Fruit fly (Drosophila melanogaster) ovary, adult (tissue): Measurements from ENCODE around the gene CG9588.
A peak's percentile ranks its signal among the peaks of the same experiment; 100 is the strongest.

Source experiments
- CG17801 ChIP-seq: fragments of 200-800 bp; optimal IDR thresholded peaks from 2 replicates; lab custom pipeline; 2019; ENCODE audit warnings: missing biosample characterization, mild to moderate bottlenecking, missing genetic modification characterization, moderate library complexity; ENCODE audit not compliant: partially characterized antibody

CG9588 gene

DNA sequence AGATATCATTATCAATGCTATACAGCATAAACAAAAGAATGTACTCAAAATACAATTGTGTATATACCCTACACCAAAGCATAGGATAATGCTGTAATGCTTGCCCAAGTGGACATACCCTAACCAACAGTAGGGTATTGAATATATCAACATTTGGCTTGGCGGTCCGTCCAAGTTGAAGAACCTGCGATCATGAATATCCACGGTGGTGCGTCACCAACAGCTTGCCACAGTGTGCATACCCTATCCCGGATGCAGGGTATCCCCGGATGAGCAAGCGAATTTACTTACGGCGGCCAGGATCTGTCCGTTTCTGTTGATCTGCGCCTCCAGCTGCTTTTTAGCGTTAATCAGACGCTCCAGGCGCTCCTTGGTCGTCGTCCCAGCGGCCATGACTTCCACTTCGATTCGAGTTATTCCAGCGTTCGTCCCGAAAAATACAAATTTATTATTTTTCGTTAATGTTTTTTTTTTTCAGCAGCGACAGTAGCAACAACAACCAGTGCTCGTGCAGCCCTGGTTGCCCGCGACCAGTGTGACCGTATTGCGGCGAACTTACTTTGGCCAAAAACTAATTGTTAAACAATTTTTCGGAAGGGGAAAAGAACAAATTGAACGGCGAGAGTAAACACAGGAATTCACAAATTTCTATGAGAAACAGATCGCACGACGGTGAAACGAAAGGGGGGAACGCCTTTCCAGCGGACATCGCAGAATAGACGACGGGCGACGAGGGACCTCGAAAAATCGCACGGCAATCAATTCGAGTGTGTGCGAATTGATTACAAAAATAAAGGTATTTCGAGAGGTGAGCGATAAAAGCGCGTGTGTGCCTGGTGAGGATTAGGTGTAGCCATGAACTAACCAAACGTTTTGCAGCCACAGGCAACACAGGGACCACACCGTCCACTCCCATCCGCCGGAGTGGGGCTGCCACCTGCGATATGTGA, at the start of gene CG9588, which contains the start of gene Lkb1:
Gene CG9588, minus strand, starts transcription at position 545 of the 950 bp plus-strand sequence.
Gene Lkb1, plus strand, starts transcription at position 413 of the 950 bp plus-strand sequence.
- TF ChIP-seq CG17801 (GFP tag; lab: Kevin White, UChicago) = no peak

DNA sequence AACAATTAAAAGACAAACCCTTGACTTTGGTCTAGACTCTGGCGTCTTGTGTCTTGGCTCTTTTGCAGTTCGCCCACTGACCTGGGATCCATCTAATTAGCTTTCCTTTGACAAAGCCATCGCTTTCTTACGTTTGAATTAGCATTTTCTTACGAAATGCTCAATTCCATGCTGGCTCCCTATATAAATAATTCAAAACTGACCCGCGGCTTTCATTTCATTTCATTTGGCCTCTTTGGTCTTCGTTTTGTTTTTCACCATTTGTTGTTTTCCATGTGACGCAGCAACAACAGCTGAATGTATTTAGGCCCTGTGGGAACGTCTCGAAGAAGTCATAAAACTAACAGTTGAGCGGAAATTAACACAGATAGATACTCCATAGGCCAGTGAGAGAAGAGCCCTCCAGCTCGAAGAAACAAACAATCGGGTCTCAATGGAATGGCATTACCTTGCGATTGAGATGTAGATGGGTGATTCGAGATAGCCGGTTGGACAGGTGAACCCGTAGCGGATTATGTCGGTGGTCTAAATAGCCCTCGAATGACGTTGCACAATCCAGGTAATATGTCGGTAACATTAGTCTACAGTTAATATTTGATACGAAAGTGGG, 47.7 kb upstream of the CG9588 start:
- TF ChIP-seq CG17801 (GFP tag; lab: Kevin White, UChicago) = no peak

DNA sequence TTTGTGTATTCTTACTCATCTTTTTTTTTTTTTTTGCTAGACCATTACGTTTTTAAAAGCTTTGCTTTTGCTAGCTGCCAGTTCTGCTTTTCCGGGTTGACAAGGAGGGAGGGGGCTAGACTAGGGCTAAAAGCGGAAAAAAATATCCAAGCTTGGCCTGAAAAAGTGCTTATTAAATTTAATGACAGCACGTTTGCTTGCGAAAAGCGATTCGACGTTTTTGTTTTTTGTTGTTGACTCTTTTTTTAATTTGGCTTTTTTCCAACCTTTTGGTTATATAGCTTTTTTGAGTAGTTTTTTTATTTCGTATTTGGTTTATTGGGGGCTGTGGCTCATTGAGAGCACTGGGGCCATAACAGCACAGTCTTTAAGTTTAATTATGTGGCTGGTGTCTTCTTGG, 46.0 kb upstream of the CG9588 start:
- peak; percentile 92 for TF ChIP-seq CG17801 (GFP tag; lab: Kevin White, UChicago)

dm6 chr3R:13721998-13722397, 45.5 kb upstream of the CG9588 start:
- no peak for TF ChIP-seq CG17801 (GFP tag; lab: Kevin White, UChicago)

DNA sequence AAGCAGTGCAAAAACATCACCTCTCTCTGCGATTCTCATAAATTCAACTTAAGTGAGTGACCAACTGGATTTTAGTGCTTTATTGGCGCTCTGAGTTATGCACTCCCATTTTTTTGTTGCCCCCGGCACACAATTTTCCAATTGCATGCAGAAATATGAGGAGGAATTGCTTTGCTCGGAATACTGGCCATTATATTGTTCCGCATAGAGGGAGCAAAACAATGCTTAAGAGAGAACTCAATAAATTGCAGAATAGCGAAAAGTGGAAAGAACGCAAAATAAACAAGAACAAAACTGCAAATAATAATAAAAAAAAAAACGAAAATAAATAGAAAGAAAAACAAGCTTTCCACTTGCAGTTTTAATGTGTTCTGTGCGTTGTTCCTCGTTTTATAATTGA, 44.3 kb upstream of the CG9588 start:
- TF ChIP-seq CG17801 (GFP tag; lab: Kevin White, UChicago) = peak; percentile 30

DNA sequence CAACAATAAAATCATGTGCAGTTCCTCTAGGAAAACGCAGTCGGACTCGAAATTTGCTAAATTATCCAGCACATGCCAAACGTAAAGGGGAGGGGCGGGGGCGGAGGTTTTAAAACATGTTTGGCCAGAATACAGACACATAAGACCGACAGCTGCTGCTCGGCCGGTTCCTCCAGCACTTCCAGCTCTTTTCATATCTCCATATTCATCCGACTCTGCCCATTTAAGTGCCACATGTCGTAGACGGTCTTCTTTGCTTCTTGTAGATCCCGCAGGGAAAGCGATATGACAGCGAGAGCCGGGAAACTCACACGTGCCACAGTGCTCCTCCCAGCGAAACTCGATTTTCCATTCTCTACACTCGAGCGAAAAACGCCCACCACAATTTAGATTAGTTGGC, 42.6 kb upstream of the CG9588 start:
- TF ChIP-seq CG17801 (GFP tag; lab: Kevin White, UChicago) = no peak

dm6 chr3R:13718076-13718475, 41.6 kb upstream of the CG9588 start, which contains the start of gene Ubc87F:
Gene Ubc87F, minus strand, starts transcription at chr3R:13718176.
- TF ChIP-seq CG17801 (GFP tag; lab: Kevin White, UChicago) = no peak

- no peak for TF ChIP-seq CG17801 (GFP tag; lab: Kevin White, UChicago)
These were observed 40.3 kb upstream of the CG9588 start for dm6 chr3R:13716827-13717226.

- TF ChIP-seq CG17801 (GFP tag; lab: Kevin White, UChicago) = no peak
These were observed 39.4 kb upstream of the CG9588 start for dm6 chr3R:13715674-13716454.

DNA sequence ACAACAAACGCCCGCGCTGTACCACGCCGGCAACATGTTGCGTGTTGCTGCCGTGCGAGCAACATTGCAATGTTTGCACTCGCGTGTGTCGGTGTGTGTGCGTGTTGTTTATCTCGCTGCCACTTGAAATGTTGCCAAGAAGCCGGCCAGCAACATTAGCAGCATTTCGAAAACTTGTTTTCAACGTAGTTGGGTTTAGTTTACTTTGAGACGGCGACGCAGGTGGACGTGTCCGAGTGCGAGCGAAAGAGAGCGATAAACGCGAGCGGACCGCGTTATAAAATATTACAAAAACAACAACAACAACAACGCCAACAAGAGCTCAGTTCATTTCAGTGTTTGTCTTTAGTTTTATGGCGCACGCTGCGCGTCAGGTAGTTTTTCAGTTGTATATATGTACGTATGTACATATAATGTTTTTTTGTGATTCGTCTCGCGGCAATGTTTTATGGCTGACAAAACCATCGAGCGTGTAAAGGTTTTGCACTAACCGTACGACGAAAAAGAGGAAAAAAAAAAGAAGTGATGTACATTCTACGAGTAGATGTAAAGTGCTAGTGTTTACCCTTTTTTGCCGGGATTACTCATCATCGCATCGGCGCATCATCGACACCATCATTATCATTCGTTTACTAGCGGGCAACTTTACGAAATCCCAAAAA, 38.7 kb upstream of the CG9588 start, which contains the start of gene kmr:
Gene kmr, plus strand, starts transcription at position 196 of the 662 bp plus-strand sequence.
- peak; percentile 71 for TF ChIP-seq CG17801 (GFP tag; lab: Kevin White, UChicago)

DNA sequence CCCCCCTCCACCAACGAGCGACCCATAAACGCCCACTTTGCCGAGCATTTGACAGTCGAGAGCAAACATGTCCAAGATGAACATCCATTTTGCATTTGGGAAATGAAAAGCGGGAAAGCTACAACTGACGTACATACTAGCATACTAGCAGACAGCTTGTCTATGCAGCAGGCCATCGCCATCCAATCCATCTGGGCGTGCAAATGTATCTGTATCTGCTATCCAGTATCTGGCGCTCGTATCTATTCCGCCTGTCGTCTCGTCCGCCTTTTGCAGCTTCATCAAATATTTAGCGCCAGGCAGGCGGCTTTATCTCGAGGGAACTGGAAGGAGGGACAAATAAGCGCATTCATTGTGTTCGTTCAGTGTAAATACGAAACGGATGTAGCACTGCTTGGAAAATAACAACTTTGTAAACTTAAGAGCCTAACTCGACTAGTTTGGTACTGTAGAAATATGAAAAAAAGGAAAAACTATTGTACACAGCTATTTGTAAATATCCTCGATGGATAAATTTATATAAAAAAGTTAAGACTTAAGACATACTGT, 37.6 kb upstream of the CG9588 start:
- no peak for TF ChIP-seq CG17801 (GFP tag; lab: Kevin White, UChicago)

DNA sequence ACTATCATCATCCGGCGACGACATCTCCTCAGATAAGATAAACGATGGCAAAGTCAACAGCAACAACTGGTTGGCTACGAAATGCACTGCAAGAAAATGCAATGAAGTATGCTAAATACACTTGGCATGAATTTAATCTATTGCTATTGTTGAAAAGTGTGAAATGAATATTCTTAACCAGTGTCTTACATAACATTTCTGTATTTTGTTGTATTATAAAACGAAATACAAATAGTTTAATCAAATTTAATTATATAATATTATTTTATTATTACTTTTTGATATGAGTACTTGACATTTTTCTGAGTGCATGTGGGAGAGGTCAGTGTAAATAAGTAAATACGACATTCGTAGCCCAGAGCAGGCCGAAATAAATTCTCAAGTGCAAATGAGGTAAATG, 37.1 kb upstream of the CG9588 start:
- TF ChIP-seq CG17801 (GFP tag; lab: Kevin White, UChicago) = no peak

DNA sequence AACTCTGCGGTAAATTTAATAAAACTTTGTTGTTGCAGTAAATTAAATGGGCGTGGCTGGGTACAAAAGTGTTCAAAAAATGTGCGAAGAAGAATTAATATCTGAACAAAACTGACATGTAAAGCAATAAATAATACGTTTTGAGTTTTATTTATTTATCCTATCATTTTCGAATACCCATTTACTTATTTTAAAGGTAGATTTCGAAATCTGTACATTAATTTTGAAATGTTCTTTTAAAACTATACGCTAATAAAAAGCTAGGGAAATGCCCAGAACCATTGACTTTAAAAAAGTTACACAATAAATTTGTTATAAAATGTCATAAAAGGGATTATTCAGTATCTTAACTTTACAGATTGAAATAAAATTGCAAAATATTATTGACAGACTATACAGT, 35.3 kb upstream of the CG9588 start, which contains the start of the genes primo-1 and primo-2:
Gene primo-1, minus strand, starts transcription at position 101 of the 400 bp plus-strand sequence.
Gene primo-2, minus strand, starts transcription at position 101 of the 400 bp plus-strand sequence.
- TF ChIP-seq CG17801 (GFP tag; lab: Kevin White, UChicago) = no peak

DNA sequence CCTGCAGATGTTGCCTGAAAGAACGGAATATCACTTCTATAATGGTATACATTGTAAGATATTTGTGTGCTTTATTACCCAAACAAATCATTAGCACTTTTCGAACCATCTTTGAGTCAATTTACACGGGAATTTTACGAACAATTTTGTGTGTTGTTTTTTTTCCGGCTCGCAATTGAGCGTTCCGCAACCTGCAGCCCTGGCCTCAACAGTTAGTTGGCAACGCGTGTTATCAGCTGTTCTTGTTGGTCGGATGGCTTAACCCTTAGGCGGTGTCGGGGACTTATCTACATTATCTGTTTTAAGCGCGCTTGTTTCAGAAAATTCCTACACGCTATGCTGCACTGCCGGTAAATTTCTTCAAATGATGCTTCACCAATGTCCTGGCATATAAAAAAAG, 34.2 kb upstream of the CG9588 start:
- peak; percentile 34 for TF ChIP-seq CG17801 (GFP tag; lab: Kevin White, UChicago)
